Worm (Caenorhabditis elegans): ENCODE measurements around the gene zipt-17.

The zipt-17 gene

DNA sequence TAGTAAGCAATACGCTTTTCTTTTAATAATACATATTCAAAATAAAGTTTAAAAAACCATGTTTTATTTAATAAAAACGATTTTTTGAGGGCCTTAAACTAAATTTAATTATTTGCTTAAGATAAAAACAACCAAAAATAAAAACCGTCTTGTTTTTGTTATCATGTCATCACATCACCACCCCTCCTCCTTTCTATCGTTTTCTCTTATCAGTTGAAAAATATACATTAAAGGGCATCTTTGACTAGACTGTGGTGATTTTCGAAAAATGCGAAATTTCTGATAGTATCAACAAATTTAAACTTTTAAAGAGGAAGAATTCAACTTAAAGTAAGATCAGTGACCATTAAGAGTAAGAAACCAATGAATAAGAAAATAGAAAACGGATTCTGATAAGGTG is 38.9 kb upstream of the zipt-17 start:
- TF ChIP-seq elt-2 (tag; optimal IDR thresholded peaks at IDR 0.05), result peak; percentile 82
- TF ChIP-seq ztf-16 (tag; optimal IDR thresholded peaks at IDR 0.05), result no peak

DNA sequence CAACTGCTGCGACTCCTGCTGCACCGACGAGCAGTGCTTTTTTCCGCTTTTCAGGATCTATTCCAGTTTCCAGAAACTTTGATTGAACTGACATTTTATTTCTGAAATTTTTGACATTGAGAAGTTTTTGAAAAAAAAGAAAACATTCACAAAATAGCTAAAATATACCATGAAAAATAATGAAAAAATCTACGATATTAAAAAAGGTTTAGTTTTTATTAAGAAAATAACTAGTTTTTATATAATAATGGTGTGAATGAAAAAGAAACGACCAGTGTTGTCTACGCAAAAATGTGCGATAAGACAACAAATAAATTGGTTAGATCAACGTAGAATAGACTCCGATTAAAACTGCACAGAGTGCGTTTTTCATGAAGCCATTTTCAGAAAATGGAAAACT is 38.3 kb upstream of the zipt-17 start, which contains the start of gene pmp-4:
Gene pmp-4 (minus strand): TSS at position 101 of the 400 bp plus-strand sequence.
- TF ChIP-seq mec-3 (tag; optimal IDR thresholded peaks at IDR 0.05; ENCODE audit: borderline replicate concordance) (no peak), ceh-34 (tag; optimal IDR thresholded peaks at IDR 0.05) (no peak), T23F11.4 (GFP tag; optimal IDR thresholded peaks at IDR 0.05) (no peak), gmeb-2 (tag; optimal IDR thresholded peaks at IDR 0.05) (no peak)

ce11 chrIV:17399455-17399854 is 32.3 kb upstream of the zipt-17 start, which contains the start of gene T02D1.4:
Gene T02D1.4 (plus strand): TSS chrIV:17399755.
- TF ChIP-seq zip-5 (tag; optimal IDR thresholded peaks at IDR 0.05), result no peak
- TF ChIP-seq ztf-16 (tag; optimal IDR thresholded peaks at IDR 0.05), result no peak
- TF ChIP-seq lin-11 (tag; optimal IDR thresholded peaks at IDR 0.05), result no peak
- no peak for TF ChIP-seq unc-55 (GFP tag; optimal IDR thresholded peaks at IDR 0.05)
- no peak for TF ChIP-seq lim-6 (tag; optimal IDR thresholded peaks at IDR 0.05)
- no peak for TF ChIP-seq hlh-15 (tag; optimal IDR thresholded peaks at IDR 0.05)
- TF ChIP-seq ceh-6 (GFP tag; optimal IDR thresholded peaks at IDR 0.05), result no peak
- TF ChIP-seq pat-9 (tag; optimal IDR thresholded peaks at IDR 0.05), result no peak
- TF ChIP-seq ets-4 (tag; optimal IDR thresholded peaks at IDR 0.05), result no peak
- no peak for TF ChIP-seq ttx-3 (tag; optimal IDR thresholded peaks at IDR 0.05)
- no peak for TF ChIP-seq sdc-2 (tag; optimal IDR thresholded peaks at IDR 0.05)
- no peak for TF ChIP-seq elt-2 (tag; optimal IDR thresholded peaks at IDR 0.05)
- no peak for TF ChIP-seq ceh-14 (tag; optimal IDR thresholded peaks at IDR 0.05)
- TF ChIP-seq F13H6.1 (tag; optimal IDR thresholded peaks at IDR 0.05), result no peak
- no peak for TF ChIP-seq ahr-1 (tag; optimal IDR thresholded peaks at IDR 0.05)
- no peak for TF ChIP-seq nfya-1 (tag; optimal IDR thresholded peaks at IDR 0.05)
- no peak for TF ChIP-seq gmeb-2 (tag; optimal IDR thresholded peaks at IDR 0.05)
- no peak for TF ChIP-seq rnt-1 (tag; optimal IDR thresholded peaks at IDR 0.05)

DNA sequence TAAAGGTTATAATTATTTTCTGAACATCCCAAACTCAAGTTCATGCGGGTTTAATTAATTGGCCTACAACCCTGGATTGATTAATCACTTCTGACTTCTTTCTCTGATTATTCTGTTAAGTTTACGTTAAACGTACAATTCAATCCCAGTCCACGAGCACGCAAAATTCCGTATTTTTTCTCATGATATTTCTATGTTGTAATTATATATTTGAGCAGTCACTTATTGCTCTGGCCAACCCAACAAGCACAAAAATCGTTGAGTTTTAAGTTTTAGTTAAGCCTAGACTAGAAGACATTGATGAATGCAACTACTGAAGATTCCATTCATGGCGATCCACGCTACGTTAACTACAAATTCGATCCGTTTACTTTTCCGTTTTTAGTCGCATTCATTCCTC is 28.7 kb upstream of the zipt-17 start, which contains the start of gene sru-15:
Gene sru-15 (plus strand): TSS at position 301 of the 400 bp plus-strand sequence.
- TF ChIP-seq T23F11.4 (GFP tag; optimal IDR thresholded peaks at IDR 0.05), result no peak
- TF ChIP-seq hlh-30 (tag; optimal IDR thresholded peaks at IDR 0.05; ENCODE audit: insufficient read depth), result no peak
- no peak for TF ChIP-seq ceh-48 (tag; optimal IDR thresholded peaks at IDR 0.05)
- no peak for TF ChIP-seq ahr-1 (tag; optimal IDR thresholded peaks at IDR 0.05)
- TF ChIP-seq lim-6 (tag; optimal IDR thresholded peaks at IDR 0.05), result no peak
- TF ChIP-seq hlh-13 (GFP tag; optimal IDR thresholded peaks at IDR 0.05), result no peak
- no peak for TF ChIP-seq gmeb-2 (tag; optimal IDR thresholded peaks at IDR 0.05)
- TF ChIP-seq hlh-15 (tag; optimal IDR thresholded peaks at IDR 0.05), result no peak
- no peak for TF ChIP-seq ceh-14 (tag; optimal IDR thresholded peaks at IDR 0.05)
- no peak for TF ChIP-seq che-1 (tag; optimal IDR thresholded peaks at IDR 0.05)
- no peak for TF ChIP-seq ceh-18 (tag; optimal IDR thresholded peaks at IDR 0.05)

ce11 chrIV:17387442-17387967 is 20.3 kb upstream of the zipt-17 start, which contains the start of gene T02D1.8:
Gene T02D1.8 (minus strand): TSS chrIV:17387492.
- TF ChIP-seq ceh-6 (GFP tag; optimal IDR thresholded peaks at IDR 0.05), result no peak
- no peak for TF ChIP-seq lim-6 (tag; optimal IDR thresholded peaks at IDR 0.05)
- TF ChIP-seq F13H6.1 (tag; optimal IDR thresholded peaks at IDR 0.05), result no peak
- TF ChIP-seq ceh-9 (tag; optimal IDR thresholded peaks at IDR 0.05), result no peak
- TF ChIP-seq C38D4.7 (GFP tag; optimal IDR thresholded peaks at IDR 0.05), result no peak
- no peak for TF ChIP-seq pag-3 (tag; optimal IDR thresholded peaks at IDR 0.05; ENCODE audit: borderline replicate concordance)
- TF ChIP-seq T23F11.4 (GFP tag; optimal IDR thresholded peaks at IDR 0.05), result no peak
- no peak for TF ChIP-seq Y22D7AL.16 (tag; optimal IDR thresholded peaks at IDR 0.05)
- TF ChIP-seq hlh-13 (GFP tag; optimal IDR thresholded peaks at IDR 0.05), result no peak
- no peak for TF ChIP-seq ztf-16 (tag; optimal IDR thresholded peaks at IDR 0.05)
- no peak for TF ChIP-seq lin-11 (tag; optimal IDR thresholded peaks at IDR 0.05)
- no peak for TF ChIP-seq K09A11.1 (tag; optimal IDR thresholded peaks at IDR 0.05; ENCODE audit: insufficient read depth)
- TF ChIP-seq dve-1 (tag; optimal IDR thresholded peaks at IDR 0.05), result no peak
- no peak for TF ChIP-seq hlh-15 (tag; optimal IDR thresholded peaks at IDR 0.05)
- no peak for TF ChIP-seq fkh-10 (GFP tag; optimal IDR thresholded peaks at IDR 0.05)
- TF ChIP-seq C08G9.2 (tag; optimal IDR thresholded peaks at IDR 0.05), result no peak
